Worm (Caenorhabditis elegans): ENCODE results near the gene srw-55.
A peak's percentile ranks its signal among the peaks of the same experiment; 100 is the strongest.

Gene srw-55

ce11 chrV:15921102-15921501, 19.1 kb downstream of the srw-55 start, which contains the start of gene cdr-1:
Gene cdr-1, plus strand, starts transcription at chrV:15921309.
- peak; percentile 34 for TF ChIP-seq elt-2 (tag; optimal IDR thresholded peaks at IDR 0.05)
- no peak for TF ChIP-seq ceh-14 (tag; optimal IDR thresholded peaks at IDR 0.05)
- TF ChIP-seq syd-9 (tag; optimal IDR thresholded peaks at IDR 0.05) = no peak

DNA sequence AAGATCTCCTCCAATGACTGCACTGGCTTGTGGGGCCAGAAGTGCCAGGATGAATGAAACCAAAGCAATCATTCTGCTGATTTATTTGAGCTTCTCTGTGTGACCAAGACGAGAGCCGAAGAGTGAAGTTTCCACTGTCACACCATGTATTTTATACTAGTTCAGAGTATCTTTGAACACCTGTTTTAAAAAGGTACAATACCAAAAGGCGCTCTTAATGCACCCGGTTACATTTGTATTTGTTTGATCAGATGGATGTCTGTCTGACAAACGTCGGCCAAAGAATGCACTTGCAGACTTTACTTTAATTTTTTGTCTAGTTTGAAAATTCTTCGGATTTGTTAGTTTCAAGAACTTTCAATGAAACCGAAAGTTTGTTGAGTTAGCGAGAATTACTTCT, 19.9 kb downstream of the srw-55 start, which contains the start of gene F35E8.10:
TSS of gene F35E8.10 (minus strand) at position 101 of the 400 bp plus-strand sequence.
- TF ChIP-seq tbx-2 (tag; optimal IDR thresholded peaks at IDR 0.05) = no peak

DNA sequence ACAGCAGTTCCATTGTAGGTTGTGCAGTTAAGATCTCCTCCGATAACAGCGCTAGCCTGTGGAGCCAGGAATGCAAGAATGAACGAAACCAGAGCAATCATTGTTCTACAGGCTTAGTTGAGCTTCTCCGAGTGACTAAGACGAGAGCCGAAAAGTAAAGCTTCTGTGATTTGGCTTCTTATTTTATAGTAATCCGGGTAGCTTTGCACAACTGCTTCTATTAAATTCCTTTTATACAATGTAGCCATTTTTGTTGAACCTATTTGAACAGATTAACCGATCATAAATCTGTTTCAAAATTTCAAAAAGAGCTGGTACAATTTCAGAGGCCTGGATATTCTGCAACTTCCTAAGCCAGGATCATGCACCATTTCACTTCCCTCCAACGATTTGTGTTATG, 22.7 kb downstream of the srw-55 start, which contains the start of gene F35E8.9:
TSS of gene F35E8.9 (minus strand) at position 101 of the 400 bp plus-strand sequence.
- no peak for TF ChIP-seq sox-4 (tag; optimal IDR thresholded peaks at IDR 0.05)
- no peak for TF ChIP-seq dmd-4 (tag; optimal IDR thresholded peaks at IDR 0.05; ENCODE audit: borderline replicate concordance)
- no peak for TF ChIP-seq pqm-1 (tag; optimal IDR thresholded peaks at IDR 0.05)
- no peak for TF ChIP-seq hlh-6 (tag; optimal IDR thresholded peaks at IDR 0.05)
- no peak for TF ChIP-seq ceh-31 (tag; optimal IDR thresholded peaks at IDR 0.05)

DNA sequence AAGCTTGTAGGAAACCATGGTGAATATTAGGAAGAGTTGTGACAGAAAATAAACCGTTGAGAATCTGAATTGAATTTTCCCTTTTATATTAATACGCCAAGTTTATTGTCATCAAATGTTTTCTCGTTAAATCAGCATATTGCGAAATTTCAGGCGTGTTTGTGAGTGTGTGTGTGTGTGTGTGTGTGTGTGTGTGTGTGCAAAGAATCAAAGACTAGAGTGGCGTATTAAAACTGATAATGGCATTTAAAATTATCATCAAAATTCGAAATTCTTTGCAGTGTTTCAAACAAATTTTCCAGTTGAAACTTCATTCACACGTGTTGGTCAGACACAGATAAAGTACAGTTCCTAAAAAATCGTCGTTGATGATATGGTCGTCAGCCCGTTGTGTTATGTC, 24.2 kb downstream of the srw-55 start, which contains the start of gene gst-38:
TSS of gene gst-38 (minus strand) at position 152 of the 400 bp plus-strand sequence.
- no peak for TF ChIP-seq lim-6 (tag; optimal IDR thresholded peaks at IDR 0.05)
- no peak for TF ChIP-seq ceh-34 (tag; optimal IDR thresholded peaks at IDR 0.05)
- TF ChIP-seq Y22D7AL.16 (tag; optimal IDR thresholded peaks at IDR 0.05) = no peak
- no peak for TF ChIP-seq hlh-13 (GFP tag; optimal IDR thresholded peaks at IDR 0.05)
- TF ChIP-seq ttx-3 (tag; optimal IDR thresholded peaks at IDR 0.05) = no peak
- no peak for TF ChIP-seq ahr-1 (tag; optimal IDR thresholded peaks at IDR 0.05)
- no peak for TF ChIP-seq ceh-6 (GFP tag; optimal IDR thresholded peaks at IDR 0.05)
- no peak for TF ChIP-seq nfya-1 (tag; optimal IDR thresholded peaks at IDR 0.05)
- TF ChIP-seq ztf-16 (tag; optimal IDR thresholded peaks at IDR 0.05) = no peak
- TF ChIP-seq madf-2 (tag; optimal IDR thresholded peaks at IDR 0.05) = no peak
- no peak for TF ChIP-seq sox-4 (tag; optimal IDR thresholded peaks at IDR 0.05)
- TF ChIP-seq sox-2 (GFP tag; IDR thresholded peaks at IDR 0.05) = no peak
- TF ChIP-seq zip-5 (tag; optimal IDR thresholded peaks at IDR 0.05) = no peak
- TF ChIP-seq npax-4 (tag; optimal IDR thresholded peaks at IDR 0.05) = no peak

- TF ChIP-seq ztf-16 (tag; optimal IDR thresholded peaks at IDR 0.05) = no peak
- TF ChIP-seq rnt-1 (tag; optimal IDR thresholded peaks at IDR 0.05) = no peak
- TF ChIP-seq sdc-2 (tag; optimal IDR thresholded peaks at IDR 0.05) = no peak
- no peak for TF ChIP-seq ceh-22 (tag; optimal IDR thresholded peaks at IDR 0.05)
- no peak for TF ChIP-seq che-1 (tag; optimal IDR thresholded peaks at IDR 0.05)
- no peak for TF ChIP-seq ceh-24 (tag; optimal IDR thresholded peaks at IDR 0.05)
- TF ChIP-seq pqm-1 (tag; optimal IDR thresholded peaks at IDR 0.05) = no peak
- no peak for TF ChIP-seq unc-55 (GFP tag; optimal IDR thresholded peaks at IDR 0.05)
- no peak for TF ChIP-seq C38D4.7 (GFP tag; optimal IDR thresholded peaks at IDR 0.05)
- TF ChIP-seq lim-6 (tag; optimal IDR thresholded peaks at IDR 0.05) = no peak
Observed at ce11 chrV:15915307-15915706, 24.8 kb downstream of the srw-55 start.

- no peak for TF ChIP-seq ceh-48 (tag; optimal IDR thresholded peaks at IDR 0.05)
- no peak for TF ChIP-seq ceh-6 (GFP tag; optimal IDR thresholded peaks at IDR 0.05)
- no peak for TF ChIP-seq ceh-14 (tag; optimal IDR thresholded peaks at IDR 0.05)
- TF ChIP-seq ceh-22 (tag; optimal IDR thresholded peaks at IDR 0.05) = no peak
- TF ChIP-seq ama-1 (optimal IDR thresholded peaks at IDR 0.05) = no peak
- no peak for TF ChIP-seq ttx-3 (tag; optimal IDR thresholded peaks at IDR 0.05)
- TF ChIP-seq hlh-8 (tag; optimal IDR thresholded peaks at IDR 0.05) = no peak
- no peak for TF ChIP-seq fkh-6 (tag; optimal IDR thresholded peaks at IDR 0.05)
- TF ChIP-seq K02D7.2 (tag; optimal IDR thresholded peaks at IDR 0.05) = no peak
- no peak for TF ChIP-seq madf-2 (tag; optimal IDR thresholded peaks at IDR 0.05)
- TF ChIP-seq ceh-34 (tag; optimal IDR thresholded peaks at IDR 0.05) = no peak
- no peak for TF ChIP-seq elt-4 (tag; optimal IDR thresholded peaks at IDR 0.05)
- TF ChIP-seq ceh-9 (tag; optimal IDR thresholded peaks at IDR 0.05) = no peak
- TF ChIP-seq lim-6 (tag; optimal IDR thresholded peaks at IDR 0.05) = no peak
- TF ChIP-seq C08G9.2 (tag; optimal IDR thresholded peaks at IDR 0.05) = no peak
- TF ChIP-seq hlh-6 (tag; optimal IDR thresholded peaks at IDR 0.05) = no peak
- no peak for TF ChIP-seq elt-2 (tag; optimal IDR thresholded peaks at IDR 0.05)
- TF ChIP-seq ztf-16 (tag; optimal IDR thresholded peaks at IDR 0.05) = no peak
Observed at ce11 chrV:15914774-15915173, 25.4 kb downstream of the srw-55 start.
